Worm (Caenorhabditis elegans) whole organism, midembryonic: ENCODE results near the gene T07E3.2.
A peak's percentile ranks its signal among the peaks of the same experiment; 100 is the strongest.

ENCODE experiments used
- cog-1 ChIP-seq: sonication (generic microtip); optimal IDR thresholded peaks from 2 replicates; lab custom pipeline; 2016; ENCODE audit warnings: missing genetic modification characterization, missing compliant biosample characterization
- tab-1 ChIP-seq: fragments of 200-800 bp; sonication (Bioruptor generic); IDR thresholded peaks from 2 replicates; pipeline ENCODE4 v1.3.6; 2022; ENCODE audit warnings: missing genetic modification characterization, missing compliant biosample characterization
- ztf-23 ChIP-seq: fragments of 200-800 bp; sonication (Bioruptor generic); IDR thresholded peaks from 2 replicates; pipeline ENCODE4 v1.3.6; 2022; ENCODE audit warnings: missing genetic modification reagents, missing genetic modification characterization, missing compliant biosample characterization

DNA sequence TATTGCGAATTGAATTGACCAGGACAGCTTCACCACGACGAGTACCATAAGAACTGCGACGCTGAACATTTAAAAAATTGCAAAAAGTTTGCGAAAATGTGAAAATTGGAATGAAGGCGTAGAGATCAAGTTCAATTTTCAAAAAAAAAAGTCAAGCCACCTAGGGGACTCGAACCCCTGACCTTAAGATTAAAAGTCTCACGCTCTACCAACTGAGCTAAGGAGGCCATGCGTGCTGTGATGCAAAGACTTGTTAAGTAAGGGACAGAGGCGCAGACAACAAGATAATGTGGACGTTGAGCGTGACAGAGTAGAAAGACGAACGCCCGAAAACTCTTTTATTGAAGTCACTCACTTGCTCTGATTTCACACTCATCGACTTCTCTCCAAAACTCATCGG, 18.9 kb upstream of the T07E3.2 start:
- TF ChIP-seq tab-1 (GFP tag; lab: Robert Waterston, UW) (peak; percentile 89), cog-1 (peak; percentile 67), ztf-23 (GFP tag; lab: Robert Waterston, UW) (peak; percentile 87)
